Fruit fly (Drosophila melanogaster) whole organism, embryonic: ENCODE results near the gene barc.
A peak's percentile ranks its signal among the peaks of the same experiment; 100 is the strongest.

Experiments used
- Asciz ChIP-seq: fragments of 200-800 bp; sonication (Bioruptor generic); optimal IDR thresholded peaks from 2 replicates; lab custom pipeline; 2017; ENCODE audit warnings: missing biosample characterization, mild to moderate bottlenecking, missing genetic modification characterization, missing genetic modification reagents
- CG11093 ChIP-seq: fragments of 200-800 bp; sonication (Bioruptor generic); IDR thresholded peaks from 3 replicates; pipeline ENCODE4 v1.3.6; 2022; ENCODE audit warnings: missing biosample characterization, missing genetic modification characterization
- CG12942 ChIP-seq: fragments of 200-800 bp; sonication (Bioruptor generic); optimal IDR thresholded peaks from 3 replicates; lab custom pipeline; 2016; ENCODE audit warnings: missing biosample characterization, missing genetic modification characterization
- CG15269 ChIP-seq: fragments of 200-800 bp; sonication (Bioruptor generic); optimal IDR thresholded peaks from 2 replicates; lab custom pipeline; 2018; ENCODE audit warnings: missing biosample characterization, mild to moderate bottlenecking, missing genetic modification characterization, moderate library complexity
- CG1647 ChIP-seq: fragments of 200-800 bp; sonication (Bioruptor generic); optimal IDR thresholded peaks from 3 replicates; lab custom pipeline; 2016; ENCODE audit warnings: missing biosample characterization, missing genetic modification characterization
- CG17186 ChIP-seq: fragments of 200-800 bp; sonication (Bioruptor generic); optimal IDR thresholded peaks from 3 replicates; lab custom pipeline; 2017; ENCODE audit warnings: missing biosample characterization, missing genetic modification reagents, missing genetic modification characterization
- CG17829 ChIP-seq: fragments of 200-800 bp; optimal IDR thresholded peaks from 2 replicates; lab custom pipeline; 2019; ENCODE audit warnings: missing biosample characterization, mild to moderate bottlenecking, missing genetic modification characterization, moderate library complexity
- CG2199 ChIP-seq: fragments of 200-800 bp; sonication (Bioruptor generic); IDR thresholded peaks from 3 replicates; pipeline ENCODE4 v1.3.6; 2022; ENCODE audit warnings: missing biosample characterization, missing genetic modification characterization
- CG2678 ChIP-seq: fragments of 200-800 bp; sonication (Bioruptor generic); optimal IDR thresholded peaks from 3 replicates; lab custom pipeline; 2019; ENCODE audit warnings: missing biosample characterization, mild to moderate bottlenecking, missing genetic modification characterization, moderate library complexity
- CG2712 ChIP-seq: fragments of 200-800 bp; optimal IDR thresholded peaks from 3 replicates; lab custom pipeline; 2019; ENCODE audit warnings: missing biosample characterization, mild to moderate bottlenecking, missing genetic modification characterization, moderate library complexity
- CG31365 ChIP-seq: fragments of 200-800 bp; sonication (Bioruptor generic); optimal IDR thresholded peaks from 2 replicates; lab custom pipeline; 2018; ENCODE audit warnings: missing biosample characterization, mild to moderate bottlenecking, missing genetic modification characterization
- CG3407 ChIP-seq: fragments of 200-800 bp; sonication (Bioruptor generic); optimal IDR thresholded peaks from 2 replicates; lab custom pipeline; 2018; ENCODE audit warnings: missing biosample characterization, mild to moderate bottlenecking, missing genetic modification characterization
- CG34224 ChIP-seq: fragments of 200-800 bp; sonication (Bioruptor generic); IDR thresholded peaks from 3 replicates; pipeline ENCODE4 v1.3.6; 2022; ENCODE audit warnings: missing biosample characterization, missing genetic modification characterization; ENCODE audit not compliant: partially characterized antibody
- CG4404 ChIP-seq: fragments of 200-800 bp; sonication (Bioruptor generic); IDR thresholded peaks from 2 replicates; pipeline ENCODE4 v1.3.6; 2022; ENCODE audit warnings: missing biosample characterization, missing genetic modification characterization
- CG6654 ChIP-seq: fragments of 200-800 bp; sonication (Bioruptor generic); optimal IDR thresholded peaks from 2 replicates; lab custom pipeline; 2017; ENCODE audit warnings: missing biosample characterization, mild to moderate bottlenecking, missing genetic modification characterization
- CG6683 ChIP-seq: fragments of 200-800 bp; sonication (Bioruptor generic); optimal IDR thresholded peaks from 2 replicates; lab custom pipeline; 2017; ENCODE audit warnings: missing biosample characterization, mild to moderate bottlenecking, missing genetic modification characterization, missing genetic modification reagents
- CG6854 ChIP-seq: fragments of 200-800 bp; sonication (Bioruptor generic); optimal IDR thresholded peaks from 3 replicates; lab custom pipeline; 2017; ENCODE audit warnings: missing biosample characterization, mild to moderate bottlenecking, missing genetic modification characterization
- CG8765 ChIP-seq: fragments of 200-800 bp; sonication (Bioruptor generic); IDR thresholded peaks from 2 replicates; pipeline ENCODE4 v1.3.6; 2022; ENCODE audit warnings: missing biosample characterization, missing genetic modification characterization
- CHES-1-like ChIP-seq: fragments of 200-800 bp; sonication (Bioruptor generic); optimal IDR thresholded peaks from 2 replicates; lab custom pipeline; 2016; ENCODE audit warnings: missing biosample characterization, missing genetic modification characterization
- CTCF ChIP-seq: fragments of 200-800 bp; sonication (Bioruptor generic); optimal IDR thresholded peaks from 2 replicates; lab custom pipeline; 2017; ENCODE audit warnings: missing biosample characterization, mild to moderate bottlenecking, missing genetic modification characterization, moderate library complexity
- CoRest ChIP-seq: fragments of 200-800 bp; sonication (Bioruptor generic); optimal IDR thresholded peaks from 3 replicates; lab custom pipeline; 2018; ENCODE audit warnings: missing biosample characterization, mild to moderate bottlenecking, missing genetic modification characterization, moderate library complexity
- Dad ChIP-seq: fragments of 200-800 bp; sonication (Bioruptor generic); optimal IDR thresholded peaks from 3 replicates; lab custom pipeline; 2016; ENCODE audit warnings: missing biosample characterization, missing genetic modification characterization
- Ets97D ChIP-seq: fragments of 200-800 bp; sonication (Bioruptor generic); optimal IDR thresholded peaks from 3 replicates; lab custom pipeline; 2016; ENCODE audit warnings: missing biosample characterization, missing genetic modification characterization
- H15 ChIP-seq: fragments of 200-800 bp; sonication (Bioruptor generic); IDR thresholded peaks from 3 replicates; pipeline ENCODE4 v1.3.6; 2022; ENCODE audit warnings: missing biosample characterization, missing genetic modification characterization
- HLH3B ChIP-seq: fragments of 200-800 bp; sonication (Bioruptor generic); IDR thresholded peaks from 2 replicates; pipeline ENCODE4 v1.3.6; 2022; ENCODE audit warnings: missing biosample characterization, missing genetic modification characterization
- HLH54F ChIP-seq: fragments of 200-800 bp; sonication (Bioruptor generic); optimal IDR thresholded peaks from 3 replicates; lab custom pipeline; 2016; ENCODE audit warnings: missing biosample characterization, missing genetic modification characterization
- Hr3 ChIP-seq: fragments of 200-800 bp; sonication (Bioruptor generic); optimal IDR thresholded peaks from 3 replicates; lab custom pipeline; 2016; ENCODE audit warnings: missing biosample characterization, missing genetic modification characterization
- Neu2 ChIP-seq: fragments of 200-800 bp; sonication (Bioruptor generic); optimal IDR thresholded peaks from 3 replicates; lab custom pipeline; 2016; ENCODE audit warnings: missing biosample characterization, missing genetic modification characterization, borderline replicate concordance
- Rx ChIP-seq: fragments of 200-800 bp; sonication (Bioruptor generic); IDR thresholded peaks from 2 replicates; pipeline ENCODE4 v1.3.6; 2022; ENCODE audit warnings: missing biosample characterization, missing genetic modification characterization
- Vsx1 ChIP-seq: fragments of 200-800 bp; sonication (Bioruptor generic); optimal IDR thresholded peaks from 2 replicates; lab custom pipeline; 2017; ENCODE audit warnings: missing biosample characterization, mild to moderate bottlenecking, missing genetic modification characterization, missing genetic modification reagents
- YL-1 ChIP-seq: fragments of 200-800 bp; sonication (Bioruptor generic); optimal IDR thresholded peaks from 3 replicates; lab custom pipeline; 2017; ENCODE audit warnings: missing biosample characterization, mild to moderate bottlenecking, missing genetic modification characterization
- bigmax ChIP-seq: fragments of 200-800 bp; sonication (Bioruptor generic); optimal IDR thresholded peaks from 2 replicates; lab custom pipeline; 2018; ENCODE audit warnings: missing biosample characterization, mild to moderate bottlenecking, missing genetic modification characterization
- br ChIP-seq: fragments of >200 bp; optimal IDR thresholded peaks from 2 replicates; lab custom pipeline; 2017
- bsh ChIP-seq, 2 experiments: fragments of 200-800 bp; sonication (Bioruptor generic); optimal IDR thresholded peaks; 2 replicates each; lab custom pipeline; 2017 to 2018; ENCODE audit warnings: mild to moderate bottlenecking in 2 of 2, missing biosample characterization in 2 of 2, missing genetic modification characterization in 2 of 2, moderate library complexity in 1 of 2
- chinmo ChIP-seq: fragments of 200-800 bp; sonication (Bioruptor generic); IDR thresholded peaks from 4 replicates; pipeline ENCODE4 v1.3.6; 2022; ENCODE audit warnings: missing biosample characterization, missing genetic modification characterization; ENCODE audit not compliant: partially characterized antibody
- ci ChIP-seq: fragments of 200-800 bp; sonication (Bioruptor generic); IDR thresholded peaks from 3 replicates; pipeline ENCODE4 v1.3.6; 2022; ENCODE audit warnings: missing biosample characterization, missing genetic modification characterization
- disco-r ChIP-seq: fragments of 200-800 bp; sonication (Bioruptor generic); optimal IDR thresholded peaks from 2 replicates; lab custom pipeline; 2016; ENCODE audit warnings: missing biosample characterization, missing genetic modification characterization
- dmrt11E ChIP-seq: fragments of 200-800 bp; sonication (Bioruptor generic); optimal IDR thresholded peaks from 3 replicates; lab custom pipeline; 2018; ENCODE audit warnings: missing biosample characterization, mild to moderate bottlenecking, missing genetic modification characterization, moderate library complexity
- fru ChIP-seq: fragments of >200 bp; optimal IDR thresholded peaks from 2 replicates; lab custom pipeline; 2017
- insv ChIP-seq, 2 experiments: fragments of 200-800 bp; sonication (Bioruptor generic); optimal IDR thresholded peaks; 3 replicates each; lab custom pipeline; 2016 to 2018; ENCODE audit warnings: missing biosample characterization in 2 of 2, missing genetic modification characterization in 2 of 2
- kay ChIP-seq: fragments of 200-800 bp; sonication (Bioruptor generic); optimal IDR thresholded peaks from 2 replicates; lab custom pipeline; 2016; ENCODE audit warnings: missing biosample characterization, missing genetic modification characterization
- nmo ChIP-seq: fragments of 200-800 bp; sonication (Bioruptor generic); optimal IDR thresholded peaks from 2 replicates; lab custom pipeline; 2018; ENCODE audit warnings: missing biosample characterization, mild to moderate bottlenecking, missing genetic modification characterization, moderate library complexity
- otp ChIP-seq: fragments of 200-800 bp; sonication (Bioruptor generic); IDR thresholded peaks from 3 replicates; pipeline ENCODE4, ENCODE4 v1.3.6; 2022; ENCODE audit warnings: missing biosample characterization, missing genetic modification characterization
- row ChIP-seq: fragments of 200-800 bp; sonication (Bioruptor generic); IDR thresholded peaks from 3 replicates; pipeline ENCODE4 v1.3.6; 2022; ENCODE audit warnings: missing biosample characterization, missing genetic modification characterization
- sens-2 ChIP-seq: fragments of 200-800 bp; sonication (Bioruptor generic); IDR thresholded peaks from 2 replicates; pipeline ENCODE4 v1.3.6; 2022; ENCODE audit warnings: missing biosample characterization, missing genetic modification characterization
- shn ChIP-seq: fragments of 200-800 bp; sonication (Bioruptor generic); optimal IDR thresholded peaks from 3 replicates; lab custom pipeline; 2016; ENCODE audit warnings: missing biosample characterization, missing genetic modification characterization
- sima ChIP-seq: fragments of 200-800 bp; sonication (Bioruptor generic); optimal IDR thresholded peaks from 2 replicates; lab custom pipeline; 2016; ENCODE audit warnings: missing biosample characterization, missing genetic modification characterization
- sob ChIP-seq: fragments of 200-800 bp; sonication (Bioruptor generic); IDR thresholded peaks from 2 replicates; pipeline ENCODE4 v1.3.6; 2022; ENCODE audit warnings: missing biosample characterization, missing genetic modification characterization
- tap ChIP-seq: fragments of 200-800 bp; optimal IDR thresholded peaks from 3 replicates; lab custom pipeline; 2019; ENCODE audit warnings: missing biosample characterization, mild to moderate bottlenecking, missing genetic modification characterization, moderate library complexity
- tgo ChIP-seq: fragments of 200-800 bp; sonication (Bioruptor generic); IDR thresholded peaks from 3 replicates; pipeline ENCODE4 v1.3.6; 2022; ENCODE audit warnings: missing biosample characterization, missing genetic modification characterization
- tio ChIP-seq: fragments of 200-800 bp; sonication (Bioruptor generic); optimal IDR thresholded peaks from 2 replicates; lab custom pipeline; 2017; ENCODE audit warnings: missing biosample characterization, missing genetic modification characterization, inconsistent platforms
- zen2 ChIP-seq: fragments of 200-800 bp; sonication (Bioruptor generic); IDR thresholded peaks from 3 replicates; pipeline ENCODE4 v1.3.6; 2022; ENCODE audit warnings: missing biosample characterization, missing genetic modification characterization; ENCODE audit not compliant: partially characterized antibody

The barc gene

dm6 chr3L:21453623-21454022 lies 20.7 kb upstream of the barc start (continued):
- TF ChIP-seq CG12942 (GFP tag; lab: Kevin White, UChicago), result no peak
- TF ChIP-seq CTCF (GFP tag; lab: Kevin White, UChicago), result no peak
- TF ChIP-seq fru (lab: Kevin White, UChicago), result no peak
- peak; percentile 6 for TF ChIP-seq CG6654 (GFP tag; lab: Kevin White, UChicago)
- peak; percentile 7 for TF ChIP-seq shn
- peak; percentile 38 for TF ChIP-seq tio (GFP tag; lab: Kevin White, UChicago)
- no peak for TF ChIP-seq bigmax
- peak; percentile 84 for TF ChIP-seq CG2712
- TF ChIP-seq CG8765 (GFP tag; lab: Robert Waterston, UW), result peak; percentile 81
- TF ChIP-seq CG6683 (GFP tag; lab: Kevin White, UChicago), result no peak
- TF ChIP-seq chinmo (GFP tag; lab: Robert Waterston, UW), result no peak
- TF ChIP-seq CG2678, result peak; percentile 58
- TF ChIP-seq Asciz (GFP tag; lab: Kevin White, UChicago), result peak; percentile 33
- peak; percentile 39 for TF ChIP-seq Rx (GFP tag; lab: Robert Waterston, UW)
- TF ChIP-seq CG1647 (GFP tag; lab: Kevin White, UChicago), result no peak
- TF ChIP-seq CoRest (tag; lab: Kevin White, UChicago), result peak; percentile 15
- 0 out of 3 replicates have a peak, but pooled peaks have one; percentile 39 for TF ChIP-seq CG11093 (GFP tag; lab: Robert Waterston, UW)
- TF ChIP-seq HLH54F (GFP tag; lab: Kevin White, UChicago), result no peak
- peak; percentile 81 for TF ChIP-seq CG4404 (GFP tag; lab: Robert Waterston, UW)
- TF ChIP-seq CHES-1-like (GFP tag; lab: Kevin White, UChicago), result no peak
- TF ChIP-seq Neu2 (GFP tag; lab: Kevin White, UChicago), result no peak
- TF ChIP-seq CG2199, result no peak
- TF ChIP-seq H15, result peak; percentile 59; the same call in 1 of the 3 replicates
- no peak for TF ChIP-seq sob
- no peak for TF ChIP-seq CG31365
- peak; percentile 66 for TF ChIP-seq CG3407 (GFP tag; lab: Kevin White, UChicago)
- TF ChIP-seq dmrt11E (tag; lab: Kevin White, UChicago), result peak; percentile 86
- TF ChIP-seq Ets97D (GFP tag; lab: Kevin White, UChicago), result no peak
- 0 out of 2 replicates have a peak, but pooled peaks have one; percentile 12 for TF ChIP-seq HLH3B (GFP tag; lab: Robert Waterston, UW)
- no peak for TF ChIP-seq CG34224 (GFP tag; lab: Robert Waterston, UW)
- peak; percentile 65; the same call in 2 of the 3 replicates for TF ChIP-seq otp
- TF ChIP-seq nmo, result peak; percentile 75
- no peak for TF ChIP-seq CG17186 (GFP tag; lab: Kevin White, UChicago)
- TF ChIP-seq Vsx1 (GFP tag; lab: Kevin White, UChicago), result no peak
- no peak for TF ChIP-seq CG15269 (tag; lab: Kevin White, UChicago)
- no peak for TF ChIP-seq insv (GFP tag; optimal IDR thresholded peaks at IDR 0.05; lab: Kevin White, UChicago)
- TF ChIP-seq zen2, result no peak
- no peak for TF ChIP-seq sima (GFP tag; lab: Kevin White, UChicago)
- peak; percentile 29 for TF ChIP-seq kay (GFP tag; lab: Kevin White, UChicago)
- TF ChIP-seq tgo (GFP tag; lab: Robert Waterston, UW), result peak; percentile 57; the same call in 2 of the 3 replicates
- TF ChIP-seq YL-1 (GFP tag; lab: Kevin White, UChicago), result no peak
- peak; percentile 1 for TF ChIP-seq disco-r (GFP tag; lab: Kevin White, UChicago)
- TF ChIP-seq tap (tag; lab: Kevin White, UChicago), result peak; percentile 19
- TF ChIP-seq row, result peak; percentile 74
- no peak for TF ChIP-seq CG6854
- peak; percentile 31; the same call in 1 of the 2 replicates for TF ChIP-seq sens-2 (GFP tag; lab: Robert Waterston, UW)
- peak; percentile 32 to 84 for TF ChIP-seq bsh (GFP tag; optimal IDR thresholded peaks at IDR 0.05; lab: Kevin White, UChicago)
- peak; percentile 79 for TF ChIP-seq CG17829
- no peak for TF ChIP-seq Dad (GFP tag; lab: Kevin White, UChicago)
- peak; percentile 45; the same call in 1 of the 3 replicates for TF ChIP-seq ci (GFP tag; lab: Robert Waterston, UW)
- TF ChIP-seq br (lab: Kevin White, UChicago), result no peak
- TF ChIP-seq Hr3 (GFP tag; lab: Kevin White, UChicago), result peak; percentile 29
